Worm (Caenorhabditis elegans) whole organism, midembryonic: ENCODE measurements around the gene cutl-22.

Experiments used
- T22C8.4 ChIP-seq: fragments of 200-800 bp; sonication (Bioruptor generic); IDR thresholded peaks from 2 replicates; pipeline ENCODE4 v1.3.6; 2022; ENCODE audit warnings: missing genetic modification characterization, missing compliant biosample characterization
- flt-1 ChIP-seq: fragments of 200-800 bp; sonication (Bioruptor generic); IDR thresholded peaks from 2 replicates; pipeline ENCODE4 v1.3.6; 2022; ENCODE audit warnings: missing genetic modification characterization, missing compliant biosample characterization
- klf-2 ChIP-seq: fragments of 200-800 bp; sonication (Bioruptor generic); conservative IDR thresholded peaks from 2 replicates; pipeline ENCODE4 v1.3.6; 2022; ENCODE audit warnings: missing genetic modification reagents, missing genetic modification characterization, missing compliant biosample characterization
- med-1 ChIP-seq: sonication (generic microtip); optimal IDR thresholded peaks from 2 replicates; lab custom pipeline; 2017; ENCODE audit warnings: missing genetic modification characterization, mild to moderate bottlenecking, missing compliant biosample characterization, antibody characterized with exemption, missing genetic modification reagents; ENCODE audit not compliant: insufficient read depth
- ztf-29 ChIP-seq: fragments of 200-800 bp; sonication (Bioruptor generic); IDR thresholded peaks from 2 replicates; pipeline ENCODE4 v1.3.6; 2022; ENCODE audit warnings: missing genetic modification reagents, missing genetic modification characterization, missing compliant biosample characterization

- TF ChIP-seq ztf-29, result no peak
- TF ChIP-seq T22C8.4 (GFP tag; lab: Robert Waterston, UW), result no peak
- no peak for TF ChIP-seq med-1 (GFP tag; lab: Kevin White, UChicago)
- TF ChIP-seq flt-1, result no peak
- no peak for TF ChIP-seq klf-2 (GFP tag; lab: Robert Waterston, UW)
These were observed 29.4 kb upstream of the cutl-22 start for ce11 chrV:1112180-1112579.
